Fruit fly (Drosophila melanogaster) whole organism, embryonic: ENCODE data around the gene mRpL51.

Experiments
- CG10147 ChIP-seq: fragments of 200-800 bp; sonication (Bioruptor generic); optimal IDR thresholded peaks from 2 replicates; lab custom pipeline; 2019; ENCODE audit warnings: missing biosample characterization, mild to moderate bottlenecking, missing genetic modification characterization, moderate library complexity
- CG11504 ChIP-seq: fragments of 200-800 bp; sonication (Bioruptor generic); optimal IDR thresholded peaks from 3 replicates; lab custom pipeline; 2019; ENCODE audit warnings: missing biosample characterization, mild to moderate bottlenecking, missing genetic modification characterization, moderate library complexity
- CG12391 ChIP-seq: fragments of 200-800 bp; sonication (Bioruptor generic); optimal IDR thresholded peaks from 3 replicates; lab custom pipeline; 2018; ENCODE audit warnings: missing biosample characterization, mild to moderate bottlenecking, missing genetic modification characterization, moderate library complexity
- CG12769 ChIP-seq: fragments of 200-800 bp; sonication (Bioruptor generic); optimal IDR thresholded peaks from 2 replicates; lab custom pipeline; 2019; ENCODE audit warnings: missing biosample characterization, mild to moderate bottlenecking, missing genetic modification characterization, moderate library complexity
- CG13296 ChIP-seq: fragments of 200-800 bp; sonication (Bioruptor generic); optimal IDR thresholded peaks from 3 replicates; lab custom pipeline; 2018; ENCODE audit warnings: missing biosample characterization, mild to moderate bottlenecking, missing genetic modification characterization
- CG14710 ChIP-seq: fragments of 200-800 bp; sonication (Bioruptor generic); optimal IDR thresholded peaks from 3 replicates; lab custom pipeline; 2019; ENCODE audit warnings: missing biosample characterization, mild to moderate bottlenecking, missing genetic modification characterization, moderate library complexity
- CG15479 ChIP-seq: fragments of 200-800 bp; sonication (Bioruptor generic); optimal IDR thresholded peaks from 3 replicates; lab custom pipeline; 2019; ENCODE audit warnings: missing biosample characterization, mild to moderate bottlenecking, missing genetic modification characterization, moderate library complexity
- CG17361 ChIP-seq: fragments of 200-800 bp; sonication (Bioruptor generic); IDR thresholded peaks from 3 replicates; pipeline ENCODE4 v1.3.6; 2022; ENCODE audit warnings: missing biosample characterization, missing genetic modification characterization
- CG17829 ChIP-seq: fragments of 200-800 bp; optimal IDR thresholded peaks from 2 replicates; lab custom pipeline; 2019; ENCODE audit warnings: missing biosample characterization, mild to moderate bottlenecking, missing genetic modification characterization, moderate library complexity
- CG18476 ChIP-seq: fragments of 200-800 bp; sonication (Bioruptor generic); optimal IDR thresholded peaks from 2 replicates; lab custom pipeline; 2016; ENCODE audit warnings: missing biosample characterization, mild to moderate bottlenecking, missing genetic modification characterization
- CG2678 ChIP-seq: fragments of 200-800 bp; sonication (Bioruptor generic); optimal IDR thresholded peaks from 3 replicates; lab custom pipeline; 2019; ENCODE audit warnings: missing biosample characterization, mild to moderate bottlenecking, missing genetic modification characterization, moderate library complexity
- CG3065 ChIP-seq: fragments of 200-800 bp; sonication (Bioruptor generic); optimal IDR thresholded peaks from 2 replicates; lab custom pipeline; 2016; ENCODE audit warnings: missing biosample characterization, missing genetic modification characterization
- CG6683 ChIP-seq: fragments of 200-800 bp; sonication (Bioruptor generic); optimal IDR thresholded peaks from 2 replicates; lab custom pipeline; 2017; ENCODE audit warnings: missing biosample characterization, mild to moderate bottlenecking, missing genetic modification characterization, missing genetic modification reagents
- CG7786 ChIP-seq: fragments of 200-800 bp; sonication (Bioruptor generic); optimal IDR thresholded peaks from 2 replicates; lab custom pipeline; 2016; ENCODE audit warnings: missing biosample characterization, missing genetic modification characterization
- CG8765 ChIP-seq: fragments of 200-800 bp; sonication (Bioruptor generic); IDR thresholded peaks from 2 replicates; pipeline ENCODE4 v1.3.6; 2022; ENCODE audit warnings: missing biosample characterization, missing genetic modification characterization
- Dip2 ChIP-seq: fragments of 200-800 bp; sonication (Bioruptor generic); IDR thresholded peaks from 2 replicates; pipeline ENCODE4 v1.3.6; 2022; ENCODE audit warnings: missing biosample characterization, missing genetic modification characterization
- Dp ChIP-seq: fragments of 200-800 bp; sonication (Bioruptor generic); optimal IDR thresholded peaks from 2 replicates; lab custom pipeline; 2018; ENCODE audit warnings: missing biosample characterization, mild to moderate bottlenecking, missing genetic modification characterization, moderate library complexity
- Gug ChIP-seq: fragments of 200-800 bp; sonication (Bioruptor generic); IDR thresholded peaks from 4 replicates; pipeline ENCODE4 v1.3.6; 2022; ENCODE audit warnings: missing biosample characterization, missing genetic modification characterization
- HLH54F ChIP-seq: fragments of 200-800 bp; sonication (Bioruptor generic); optimal IDR thresholded peaks from 3 replicates; lab custom pipeline; 2016; ENCODE audit warnings: missing biosample characterization, missing genetic modification characterization
- HmgD ChIP-seq: fragments of 200-800 bp; sonication (Bioruptor generic); optimal IDR thresholded peaks from 3 replicates; lab custom pipeline; 2016; ENCODE audit warnings: missing biosample characterization, missing genetic modification characterization
- Hr3 ChIP-seq: fragments of 200-800 bp; sonication (Bioruptor generic); optimal IDR thresholded peaks from 3 replicates; lab custom pipeline; 2016; ENCODE audit warnings: missing biosample characterization, missing genetic modification characterization
- Jarid2 ChIP-seq: fragments of 200-800 bp; sonication (Bioruptor generic); optimal IDR thresholded peaks from 3 replicates; lab custom pipeline; 2017; ENCODE audit warnings: mild to moderate bottlenecking, missing biosample characterization, missing genetic modification reagents, missing genetic modification characterization
- Kr ChIP-seq: fragments of 200-800 bp; sonication (Bioruptor generic); optimal IDR thresholded peaks from 2 replicates; lab custom pipeline; 2017; ENCODE audit warnings: missing biosample characterization, mild to moderate bottlenecking, missing genetic modification characterization
- Nf-YA ChIP-seq: fragments of 200-800 bp; sonication (Bioruptor generic); IDR thresholded peaks from 2 replicates; pipeline ENCODE4 v1.3.6; 2022; ENCODE audit warnings: missing biosample characterization, missing genetic modification characterization
- PHDP ChIP-seq: fragments of 200-800 bp; sonication (Bioruptor generic); optimal IDR thresholded peaks from 3 replicates; lab custom pipeline; 2018; ENCODE audit warnings: missing biosample characterization, mild to moderate bottlenecking, missing genetic modification characterization, moderate library complexity
- Ptx1 ChIP-seq: fragments of 200-800 bp; sonication (Bioruptor generic); IDR thresholded peaks from 2 replicates; pipeline ENCODE4 v1.3.6; 2022; ENCODE audit warnings: missing biosample characterization, missing genetic modification characterization
- Sox100B ChIP-seq: fragments of 200-800 bp; sonication (Bioruptor generic); optimal IDR thresholded peaks from 3 replicates; lab custom pipeline; 2018; ENCODE audit warnings: missing biosample characterization, mild to moderate bottlenecking, missing genetic modification characterization
- aop ChIP-seq: fragments of 200-800 bp; sonication (Bioruptor generic); IDR thresholded peaks from 2 replicates; pipeline ENCODE4 v1.3.6; 2022; ENCODE audit warnings: missing biosample characterization, missing genetic modification characterization
- ara ChIP-seq: fragments of 200-800 bp; sonication (Bioruptor generic); IDR thresholded peaks from 2 replicates; pipeline ENCODE4 v1.3.6; 2022; ENCODE audit warnings: missing biosample characterization, missing genetic modification characterization
- cad ChIP-seq: fragments of >200 bp; optimal IDR thresholded peaks from 2 replicates; lab custom pipeline; 2017; ENCODE audit warnings: missing biosample characterization, missing genetic modification characterization
- cas ChIP-seq: fragments of 200-800 bp; sonication (Bioruptor generic); IDR thresholded peaks from 2 replicates; pipeline ENCODE4 v1.3.6; 2022; ENCODE audit warnings: missing biosample characterization, missing genetic modification characterization
- caup ChIP-seq: fragments of 200-800 bp; sonication (Bioruptor generic); optimal IDR thresholded peaks from 3 replicates; lab custom pipeline; 2017; ENCODE audit warnings: missing biosample characterization, mild to moderate bottlenecking, missing genetic modification characterization, moderate library complexity; ENCODE audit not compliant: severe bottlenecking
- chif ChIP-seq, 2 experiments: fragments of 200-800 bp; sonication (Bioruptor generic); optimal IDR thresholded peaks; 3 replicates each; lab custom pipeline; 2016; ENCODE audit warnings: missing biosample characterization in 2 of 2, missing genetic modification characterization in 2 of 2
- dmrt11E ChIP-seq: fragments of 200-800 bp; sonication (Bioruptor generic); optimal IDR thresholded peaks from 3 replicates; lab custom pipeline; 2018; ENCODE audit warnings: missing biosample characterization, mild to moderate bottlenecking, missing genetic modification characterization, moderate library complexity
- hth ChIP-seq: fragments of >200 bp; optimal IDR thresholded peaks from 2 replicates; lab custom pipeline; 2017; ENCODE audit warnings: inconsistent platforms
- insv ChIP-seq, 2 experiments: fragments of 200-800 bp; sonication (Bioruptor generic); optimal IDR thresholded peaks; 3 replicates each; lab custom pipeline; 2016 to 2018; ENCODE audit warnings: missing biosample characterization in 2 of 2, missing genetic modification characterization in 2 of 2
- mirr ChIP-seq: fragments of 200-800 bp; sonication (Bioruptor generic); optimal IDR thresholded peaks from 3 replicates; lab custom pipeline; 2018; ENCODE audit warnings: missing biosample characterization, mild to moderate bottlenecking, missing genetic modification characterization
- odd ChIP-seq: fragments of 200-800 bp; sonication (Bioruptor generic); optimal IDR thresholded peaks from 2 replicates; lab custom pipeline; 2017; ENCODE audit warnings: missing biosample characterization, mild to moderate bottlenecking, missing genetic modification characterization
- org-1 ChIP-seq: fragments of 200-800 bp; sonication (Bioruptor generic); optimal IDR thresholded peaks from 2 replicates; lab custom pipeline; 2017; ENCODE audit warnings: missing biosample characterization, missing genetic modification characterization
- pan ChIP-seq, 4 experiments: fragments of >200 bp in 3 of 4; fragments of 200-800 bp in 1 of 4; sonication (Bioruptor generic) in 1 of 4; optimal IDR thresholded peaks in 3 of 4; IDR thresholded peaks in 1 of 4; 2 replicates each; pipeline versions ENCODE4 v1.3.6 to Lab custom; 2017 to 2022; ENCODE audit warnings: missing biosample characterization in 2 of 4, missing genetic modification characterization in 2 of 4, mixed read lengths in 1 of 4
- ranshi ChIP-seq: fragments of 200-800 bp; sonication (Bioruptor generic); IDR thresholded peaks from 2 replicates; pipeline ENCODE4 v1.3.6; 2022; ENCODE audit warnings: missing biosample characterization, missing genetic modification characterization
- run ChIP-seq: fragments of 200-800 bp; sonication (Bioruptor generic); optimal IDR thresholded peaks from 3 replicates; lab custom pipeline; 2018; ENCODE audit warnings: missing biosample characterization, mild to moderate bottlenecking, missing genetic modification characterization
- sima ChIP-seq: fragments of 200-800 bp; sonication (Bioruptor generic); optimal IDR thresholded peaks from 2 replicates; lab custom pipeline; 2016; ENCODE audit warnings: missing biosample characterization, missing genetic modification characterization
- slbo ChIP-seq: fragments of 200-800 bp; sonication (Bioruptor generic); IDR thresholded peaks from 2 replicates; pipeline ENCODE4 v1.3.6; 2022; ENCODE audit warnings: missing biosample characterization, missing genetic modification characterization
- ssp ChIP-seq: fragments of 200-800 bp; sonication (Bioruptor generic); IDR thresholded peaks from 2 replicates; pipeline ENCODE4 v1.3.6; 2022; ENCODE audit warnings: missing biosample characterization, missing genetic modification characterization
- ttk ChIP-seq: fragments of 200-800 bp; sonication (Bioruptor generic); IDR thresholded peaks from 2 replicates; pipeline ENCODE4 v2.1.2; 2022; ENCODE audit warnings: missing biosample characterization, missing genetic modification characterization
- vfl ChIP-seq: fragments of 200-800 bp; sonication (Bioruptor generic); optimal IDR thresholded peaks from 2 replicates; lab custom pipeline; 2016; ENCODE audit warnings: missing biosample characterization, missing genetic modification characterization
- wek ChIP-seq: fragments of 200-800 bp; sonication (Bioruptor generic); optimal IDR thresholded peaks from 3 replicates; lab custom pipeline; 2018; ENCODE audit warnings: missing biosample characterization, mild to moderate bottlenecking, missing genetic modification characterization, moderate library complexity

The mRpL51 gene

dm6 chr2L:8553789-8554626 is 36.8 kb upstream of the mRpL51 start (continued):
- TF ChIP-seq CG3065 (no peak), Jarid2 (GFP tag; lab: Kevin White, UChicago) (no peak), CG10147 (no peak), insv (GFP tag; optimal IDR thresholded peaks at IDR 0.05; lab: Kevin White, UChicago) (no peak), org-1 (peak; percentile 32), HmgD (GFP tag; lab: Kevin White, UChicago) (no peak), Dip2 (no peak), ara (peak; percentile 64), cas (GFP tag; lab: Robert Waterston, UW) (no peak), caup (GFP tag; lab: Kevin White, UChicago) (no peak)
- TF ChIP-seq, all 482 proteins: peak for 169

dm6 chr2L:8552472-8552871 is 35.3 kb upstream of the mRpL51 start:
- TF ChIP-seq Ptx1 (GFP tag; lab: Robert Waterston, UW) (no peak; the same call in 1 of the 2 replicates), hth (lab: Kevin White, UChicago) (no peak), CG7786 (GFP tag; lab: Kevin White, UChicago) (no peak), CG15479 (GFP tag; lab: Kevin White, UChicago) (no peak), ttk (GFP tag; lab: Robert Waterston, UW) (no peak), HLH54F (GFP tag; lab: Kevin White, UChicago) (no peak), aop (GFP tag; lab: Robert Waterston, UW) (no peak), slbo (GFP tag; lab: Robert Waterston, UW) (0 out of 2 replicates have a peak, but pooled peaks have one; percentile 38), vfl (GFP tag; lab: Kevin White, UChicago) (no peak), CG13296 (GFP tag; lab: Kevin White, UChicago) (no peak), Sox100B (GFP tag; lab: Kevin White, UChicago) (peak; percentile 9), Hr3 (GFP tag; lab: Kevin White, UChicago) (peak; percentile 10), ssp (GFP tag; lab: Robert Waterston, UW) (no peak), cad (GFP tag; lab: Kevin White, UChicago) (no peak), CG2678 (peak; percentile 22), CG17361 (peak; percentile 54), CG17829 (tag; lab: Kevin White, UChicago) (peak; percentile 30), CG14710 (tag; lab: Kevin White, UChicago) (peak; percentile 17), sima (GFP tag; lab: Kevin White, UChicago) (no peak), PHDP (tag; lab: Kevin White, UChicago) (peak; percentile 18), Gug (no peak), Nf-YA (GFP tag; lab: Robert Waterston, UW) (no peak), ranshi (GFP tag; lab: Robert Waterston, UW) (0 out of 2 replicates have a peak, but pooled peaks have one; percentile 60), chif (GFP tag; optimal IDR thresholded peaks at IDR 0.05; lab: Kevin White, UChicago) (no peak), Jarid2 (GFP tag; lab: Kevin White, UChicago) (no peak), Dp (no peak), CG11504 (peak; percentile 34), odd (GFP tag; lab: Kevin White, UChicago) (no peak), run (no peak), wek (GFP tag; lab: Kevin White, UChicago) (no peak), CG8765 (GFP tag; lab: Robert Waterston, UW) (no peak), Kr (GFP tag; lab: Kevin White, UChicago) (no peak), CG12769 (peak; percentile 9), CG6683 (no peak), mirr (no peak), CG18476 (no peak), CG12391 (peak; percentile 34), pan (optimal IDR thresholded peaks at IDR 0.05; lab: Kevin White, UChicago) (no peak), pan (GFP tag; optimal IDR thresholded peaks at IDR 0.05 in 1 of 2, IDR thresholded peaks at IDR 0.05 in 1 of 2) (peak in 1 of 2 experiments; percentile 39), dmrt11E (tag; lab: Kevin White, UChicago) (peak; percentile 63)
